Fruit fly (Drosophila melanogaster): ENCODE results near the gene Ctr1C.

dm6 chr3R:31006599-31006998, 42.5 kb upstream of the Ctr1C start:
- TF ChIP-seq ttk (optimal IDR thresholded peaks at IDR 0.05) = no peak
- TF ChIP-seq Myc (optimal IDR thresholded peaks at IDR 0.05) = no peak
- no peak for TF ChIP-seq h (optimal IDR thresholded peaks at IDR 0.05)
- TF ChIP-seq psq (optimal IDR thresholded peaks at IDR 0.05) = no peak
